Fruit fly (Drosophila melanogaster) whole organism, embryonic: ENCODE data around the gene CG7191.

ENCODE experiments used
- Ada2b ChIP-seq: fragments of 200-800 bp; sonication (Bioruptor generic); IDR thresholded peaks from 2 replicates; pipeline ENCODE4 v1.3.6; 2022; ENCODE audit warnings: missing biosample characterization, missing genetic modification characterization
- Awh ChIP-seq: fragments of 200-800 bp; sonication (Bioruptor generic); IDR thresholded peaks from 2 replicates; pipeline ENCODE4, ENCODE4 v1.3.6; 2022; ENCODE audit warnings: missing biosample characterization, missing genetic modification characterization
- Blimp-1 ChIP-seq: fragments of 200-800 bp; sonication (Bioruptor generic); optimal IDR thresholded peaks from 3 replicates; lab custom pipeline; 2018; ENCODE audit warnings: missing biosample characterization, missing genetic modification characterization, mild to moderate bottlenecking, moderate library complexity, missing genetic modification reagents
- CG10366 ChIP-seq: fragments of 200-800 bp; sonication (Bioruptor generic); IDR thresholded peaks from 2 replicates; pipeline ENCODE4 v1.3.6; 2022; ENCODE audit warnings: missing biosample characterization, missing genetic modification characterization
- CG11247 ChIP-seq: fragments of 200-800 bp; sonication (Bioruptor generic); IDR thresholded peaks from 2 replicates; pipeline ENCODE4 v1.3.6; 2022; ENCODE audit warnings: missing biosample characterization, missing genetic modification characterization
- CG11696 ChIP-seq: fragments of 200-800 bp; sonication (Bioruptor generic); IDR thresholded peaks from 2 replicates; pipeline ENCODE4 v1.3.6; 2022; ENCODE audit warnings: missing biosample characterization, missing genetic modification characterization
- CG12219 ChIP-seq: fragments of 200-800 bp; sonication (Bioruptor generic); optimal IDR thresholded peaks from 3 replicates; lab custom pipeline; 2018; ENCODE audit warnings: missing biosample characterization, mild to moderate bottlenecking, missing genetic modification characterization
- CG12299 ChIP-seq: fragments of 200-800 bp; sonication (Bioruptor generic); optimal IDR thresholded peaks from 2 replicates; lab custom pipeline; 2018; ENCODE audit warnings: missing biosample characterization, mild to moderate bottlenecking, missing genetic modification characterization
- CG1233 ChIP-seq: fragments of 200-800 bp; sonication (Bioruptor generic); optimal IDR thresholded peaks from 4 replicates; lab custom pipeline; 2018; ENCODE audit warnings: missing biosample characterization, mild to moderate bottlenecking, missing genetic modification characterization
- CG14050 ChIP-seq: fragments of 200-800 bp; sonication (Bioruptor generic); IDR thresholded peaks from 3 replicates; pipeline ENCODE4 v1.3.6; 2022; ENCODE audit warnings: missing biosample characterization, missing genetic modification characterization
- CG14441 ChIP-seq: fragments of 200-800 bp; sonication (Bioruptor generic); IDR thresholded peaks from 2 replicates; pipeline ENCODE4 v1.3.6; 2022; ENCODE audit warnings: missing biosample characterization, missing genetic modification characterization
- CG15269 ChIP-seq: fragments of 200-800 bp; sonication (Bioruptor generic); optimal IDR thresholded peaks from 2 replicates; lab custom pipeline; 2018; ENCODE audit warnings: missing biosample characterization, mild to moderate bottlenecking, missing genetic modification characterization, moderate library complexity
- CG17912 ChIP-seq: fragments of 200-800 bp; sonication (Bioruptor generic); optimal IDR thresholded peaks from 2 replicates; lab custom pipeline; 2018; ENCODE audit warnings: missing biosample characterization, mild to moderate bottlenecking, missing genetic modification characterization
- CG18011 ChIP-seq: fragments of 200-800 bp; sonication (Bioruptor generic); optimal IDR thresholded peaks from 2 replicates; lab custom pipeline; 2017; ENCODE audit warnings: missing biosample characterization, missing genetic modification characterization, mild to moderate bottlenecking, moderate library complexity, missing genotype
- CG18262 ChIP-seq: fragments of 200-800 bp; optimal IDR thresholded peaks from 3 replicates; lab custom pipeline; 2019; ENCODE audit warnings: missing biosample characterization, mild to moderate bottlenecking, missing genetic modification characterization, moderate library complexity
- CG2120 ChIP-seq: fragments of 200-800 bp; sonication (Bioruptor generic); optimal IDR thresholded peaks from 3 replicates; lab custom pipeline; 2016; ENCODE audit warnings: missing biosample characterization, missing genetic modification characterization
- CG2202 ChIP-seq: fragments of 200-800 bp; sonication (Bioruptor generic); optimal IDR thresholded peaks from 2 replicates; lab custom pipeline; 2018; ENCODE audit warnings: missing biosample characterization, mild to moderate bottlenecking, missing genetic modification characterization
- CG2712 ChIP-seq: fragments of 200-800 bp; optimal IDR thresholded peaks from 3 replicates; lab custom pipeline; 2019; ENCODE audit warnings: missing biosample characterization, mild to moderate bottlenecking, missing genetic modification characterization, moderate library complexity
- CG30403 ChIP-seq: fragments of 200-800 bp; sonication (Bioruptor generic); optimal IDR thresholded peaks from 3 replicates; lab custom pipeline; 2016; ENCODE audit warnings: missing biosample characterization, missing genetic modification characterization
- CG31441 ChIP-seq: fragments of 200-800 bp; sonication (Bioruptor generic); IDR thresholded peaks from 2 replicates; pipeline ENCODE4 v1.3.6; 2022; ENCODE audit warnings: missing biosample characterization, missing genetic modification characterization
- CG32532 ChIP-seq: fragments of 200-800 bp; sonication (Bioruptor generic); IDR thresholded peaks from 2 replicates; pipeline ENCODE4 v1.3.6; 2022; ENCODE audit warnings: missing biosample characterization, missing genetic modification characterization
- CG3726 ChIP-seq: fragments of 200-800 bp; sonication (Bioruptor generic); IDR thresholded peaks from 3 replicates; pipeline ENCODE4, ENCODE4 v1.3.6; 2022; ENCODE audit warnings: missing biosample characterization, missing genetic modification characterization
- CG43689 ChIP-seq: fragments of 200-800 bp; sonication (Bioruptor generic); IDR thresholded peaks from 2 replicates; pipeline ENCODE4 v1.3.6; 2022; ENCODE audit warnings: missing biosample characterization, missing genetic modification characterization
- Fer2 ChIP-seq: fragments of 200-800 bp; sonication (Bioruptor generic); optimal IDR thresholded peaks from 2 replicates; lab custom pipeline; 2018; ENCODE audit warnings: missing biosample characterization, mild to moderate bottlenecking, missing genetic modification characterization, moderate library complexity
- Gug ChIP-seq: fragments of 200-800 bp; sonication (Bioruptor generic); IDR thresholded peaks from 4 replicates; pipeline ENCODE4 v1.3.6; 2022; ENCODE audit warnings: missing biosample characterization, missing genetic modification characterization
- Hmx ChIP-seq: fragments of 200-800 bp; sonication (Bioruptor generic); optimal IDR thresholded peaks from 2 replicates; lab custom pipeline; 2016; ENCODE audit warnings: missing biosample characterization, missing genetic modification characterization
- Jarid2 ChIP-seq: fragments of 200-800 bp; sonication (Bioruptor generic); optimal IDR thresholded peaks from 3 replicates; lab custom pipeline; 2017; ENCODE audit warnings: mild to moderate bottlenecking, missing biosample characterization, missing genetic modification reagents, missing genetic modification characterization
- Meics ChIP-seq: fragments of 200-800 bp; sonication (Bioruptor generic); optimal IDR thresholded peaks from 2 replicates; lab custom pipeline; 2017; ENCODE audit warnings: missing biosample characterization, mild to moderate bottlenecking, missing genetic modification characterization
- PHDP ChIP-seq: fragments of 200-800 bp; sonication (Bioruptor generic); optimal IDR thresholded peaks from 3 replicates; lab custom pipeline; 2018; ENCODE audit warnings: missing biosample characterization, mild to moderate bottlenecking, missing genetic modification characterization, moderate library complexity
- Poxn ChIP-seq: fragments of 200-800 bp; sonication (Bioruptor generic); IDR thresholded peaks from 2 replicates; pipeline ENCODE4 v1.3.6; 2022; ENCODE audit warnings: missing biosample characterization, missing genetic modification characterization
- Side ChIP-seq: fragments of 200-800 bp; sonication (Bioruptor generic); optimal IDR thresholded peaks from 2 replicates; lab custom pipeline; 2016; ENCODE audit warnings: missing biosample characterization, missing genetic modification characterization
- Six4 ChIP-seq: fragments of 200-800 bp; sonication (Bioruptor generic); optimal IDR thresholded peaks from 2 replicates; lab custom pipeline; 2016; ENCODE audit warnings: missing biosample characterization, missing genetic modification characterization
- Sry-β ChIP-seq: fragments of 200-800 bp; sonication (Bioruptor generic); optimal IDR thresholded peaks from 2 replicates; lab custom pipeline; 2018; ENCODE audit warnings: missing biosample characterization, mild to moderate bottlenecking, missing genetic modification characterization, moderate library complexity
- Xbp1 ChIP-seq: fragments of 200-800 bp; sonication (Bioruptor generic); optimal IDR thresholded peaks from 3 replicates; lab custom pipeline; 2016; ENCODE audit warnings: missing biosample characterization, mild to moderate bottlenecking, missing genetic modification characterization
- ase ChIP-seq: fragments of 200-800 bp; sonication (Bioruptor generic); IDR thresholded peaks from 3 replicates; pipeline ENCODE4 v1.3.6; 2022; ENCODE audit warnings: missing biosample characterization, missing genetic modification characterization
- ato ChIP-seq: fragments of 200-800 bp; sonication (Bioruptor generic); IDR thresholded peaks from 2 replicates; pipeline ENCODE4 v1.3.6; 2022; ENCODE audit warnings: missing biosample characterization, missing genetic modification characterization; ENCODE audit not compliant: partially characterized antibody
- disco-r ChIP-seq: fragments of 200-800 bp; sonication (Bioruptor generic); optimal IDR thresholded peaks from 2 replicates; lab custom pipeline; 2016; ENCODE audit warnings: missing biosample characterization, missing genetic modification characterization
- dysf ChIP-seq: fragments of 200-800 bp; sonication (Bioruptor generic); IDR thresholded peaks from 3 replicates; pipeline ENCODE4 v1.3.6; 2022; ENCODE audit warnings: missing biosample characterization, missing genetic modification characterization
- emc ChIP-seq: fragments of 200-800 bp; sonication (Bioruptor generic); optimal IDR thresholded peaks from 2 replicates; lab custom pipeline; 2016; ENCODE audit warnings: missing biosample characterization, missing genetic modification characterization
- en ChIP-seq: fragments of 200-800 bp; sonication (Bioruptor generic); optimal IDR thresholded peaks from 2 replicates; lab custom pipeline; 2016; ENCODE audit warnings: missing biosample characterization, missing genetic modification characterization
- gcm ChIP-seq: fragments of 200-800 bp; sonication (Bioruptor generic); optimal IDR thresholded peaks from 2 replicates; lab custom pipeline; 2019; ENCODE audit warnings: missing biosample characterization, mild to moderate bottlenecking, missing genetic modification characterization, moderate library complexity
- h ChIP-seq: fragments of >200 bp; optimal IDR thresholded peaks from 2 replicates; lab custom pipeline; 2017
- lmd ChIP-seq: fragments of 200-800 bp; sonication (Bioruptor generic); IDR thresholded peaks from 2 replicates; pipeline ENCODE4 v1.3.6; 2022; ENCODE audit warnings: missing biosample characterization, missing genetic modification characterization
- rib ChIP-seq: fragments of 200-800 bp; sonication (Bioruptor generic); IDR thresholded peaks from 2 replicates; pipeline ENCODE4 v1.3.6; 2022; ENCODE audit warnings: missing biosample characterization, missing genetic modification characterization
- schlank ChIP-seq: fragments of 200-800 bp; sonication (Bioruptor generic); optimal IDR thresholded peaks from 2 replicates; lab custom pipeline; 2018; ENCODE audit warnings: missing biosample characterization, mild to moderate bottlenecking, missing genetic modification characterization
- seq ChIP-seq: fragments of 200-800 bp; sonication (Bioruptor generic); IDR thresholded peaks from 2 replicates; pipeline ENCODE4 v1.3.6; 2022; ENCODE audit warnings: missing biosample characterization, missing genetic modification characterization
- slbo ChIP-seq: fragments of 200-800 bp; sonication (Bioruptor generic); IDR thresholded peaks from 2 replicates; pipeline ENCODE4 v1.3.6; 2022; ENCODE audit warnings: missing biosample characterization, missing genetic modification characterization
- sqz ChIP-seq: fragments of 200-800 bp; sonication (Bioruptor generic); optimal IDR thresholded peaks from 3 replicates; lab custom pipeline; 2018; ENCODE audit warnings: missing biosample characterization, mild to moderate bottlenecking, missing genetic modification characterization
- stc ChIP-seq: fragments of 200-800 bp; sonication (Bioruptor generic); IDR thresholded peaks from 2 replicates; pipeline ENCODE4 v1.3.6; 2022; ENCODE audit warnings: missing biosample characterization, missing genetic modification characterization
- sug ChIP-seq: fragments of 200-800 bp; optimal IDR thresholded peaks from 2 replicates; lab custom pipeline; 2019; ENCODE audit warnings: missing biosample characterization, mild to moderate bottlenecking, missing genetic modification characterization, moderate library complexity
- tio ChIP-seq: fragments of 200-800 bp; sonication (Bioruptor generic); optimal IDR thresholded peaks from 2 replicates; lab custom pipeline; 2017; ENCODE audit warnings: missing biosample characterization, missing genetic modification characterization, inconsistent platforms
- vvl ChIP-seq: fragments of 200-800 bp; sonication (Bioruptor generic); IDR thresholded peaks from 2 replicates; pipeline ENCODE4 v1.3.6; 2022; ENCODE audit warnings: missing biosample characterization, missing genetic modification characterization

CG7191 gene

dm6 chr2L:7756835-7757234, 10.6 kb upstream of the CG7191 start (continued):
- TF ChIP-seq tio (GFP tag; lab: Kevin White, UChicago) (peak; percentile 26), CG30403 (GFP tag; lab: Kevin White, UChicago) (no peak), CG43689 (GFP tag; lab: Robert Waterston, UW) (0 out of 2 replicates have a peak, but pooled peaks have one; percentile 6), CG15269 (tag; lab: Kevin White, UChicago) (peak; percentile 30), Gug (no peak), sqz (no peak), CG10366 (GFP tag; lab: Robert Waterston, UW) (0 out of 2 replicates have a peak, but pooled peaks have one; percentile 12), Ada2b (GFP tag; lab: Robert Waterston, UW) (peak; percentile 40; the same call in 1 of the 2 replicates), CG18262 (no peak), ase (GFP tag; lab: Robert Waterston, UW) (0 out of 3 replicates have a peak, but pooled peaks have one; percentile 28), Awh (GFP tag; lab: Robert Waterston, UW) (0 out of 2 replicates have a peak, but pooled peaks have one; percentile 10), Side (GFP tag; lab: Kevin White, UChicago) (no peak), CG31441 (GFP tag; lab: Robert Waterston, UW) (no peak), sug (tag; lab: Kevin White, UChicago) (no peak), vvl (GFP tag; lab: Robert Waterston, UW) (no peak), schlank (tag; lab: Kevin White, UChicago) (no peak), CG18011 (GFP tag; lab: Kevin White, UChicago) (no peak), slbo (GFP tag; lab: Robert Waterston, UW) (peak; percentile 56; the same call in 1 of the 2 replicates), seq (GFP tag; lab: Robert Waterston, UW) (0 out of 2 replicates have a peak, but pooled peaks have one; percentile 16), PHDP (tag; lab: Kevin White, UChicago) (no peak), Sry-β (GFP tag; lab: Kevin White, UChicago) (no peak), Jarid2 (GFP tag; lab: Kevin White, UChicago) (no peak), rib (GFP tag; lab: Robert Waterston, UW) (no peak), Fer2 (tag; lab: Kevin White, UChicago) (no peak), CG3726 (GFP tag; lab: Robert Waterston, UW) (0 out of 3 replicates have a peak, but pooled peaks have one; percentile 10), CG2202 (tag; lab: Kevin White, UChicago) (no peak), CG14050 (GFP tag; lab: Robert Waterston, UW) (peak; percentile 9; the same call in 1 of the 3 replicates), ato (no peak), Poxn (GFP tag; lab: Robert Waterston, UW) (no peak), CG11247 (GFP tag; lab: Robert Waterston, UW) (0 out of 2 replicates have a peak, but pooled peaks have one; percentile 17), CG12299 (no peak), CG32532 (GFP tag; lab: Robert Waterston, UW) (peak; percentile 56; the same call in 1 of the 2 replicates), disco-r (GFP tag; lab: Kevin White, UChicago) (no peak), CG11696 (GFP tag; lab: Robert Waterston, UW) (0 out of 2 replicates have a peak, but pooled peaks have one; percentile 18), dysf (GFP tag; lab: Robert Waterston, UW) (peak; percentile 50; the same call in 1 of the 3 replicates), Meics (peak; percentile 6), en (no peak), h (lab: Kevin White, UChicago) (no peak), Six4 (no peak), lmd (GFP tag; lab: Robert Waterston, UW) (peak; percentile 22; the same call in 1 of the 2 replicates), stc (GFP tag; lab: Robert Waterston, UW) (0 out of 2 replicates have a peak, but pooled peaks have one; percentile 11), gcm (GFP tag; lab: Kevin White, UChicago) (no peak), CG17912 (GFP tag; lab: Kevin White, UChicago) (no peak), CG2712 (no peak), emc (GFP tag; lab: Kevin White, UChicago) (no peak), CG12219 (GFP tag; lab: Kevin White, UChicago) (no peak), Blimp-1 (GFP tag; lab: Kevin White, UChicago) (no peak), Xbp1 (peak; percentile 8), CG2120 (GFP tag; lab: Kevin White, UChicago) (peak; percentile 20), Hmx (GFP tag; lab: Kevin White, UChicago) (no peak), CG14441 (GFP tag; lab: Robert Waterston, UW) (no peak), CG1233 (GFP tag; lab: Kevin White, UChicago) (no peak)
